Fruit fly (Drosophila melanogaster) whole organism, embryonic: ENCODE data around the gene CG11030.

Source experiments
- Antp ChIP-seq: fragments of 200-800 bp; sonication (Bioruptor generic); optimal IDR thresholded peaks from 3 replicates; lab custom pipeline; 2016; ENCODE audit warnings: missing biosample characterization, missing genetic modification characterization
- Asciz ChIP-seq: fragments of 200-800 bp; sonication (Bioruptor generic); optimal IDR thresholded peaks from 2 replicates; lab custom pipeline; 2017; ENCODE audit warnings: missing biosample characterization, mild to moderate bottlenecking, missing genetic modification characterization, missing genetic modification reagents
- CG10147 ChIP-seq: fragments of 200-800 bp; sonication (Bioruptor generic); optimal IDR thresholded peaks from 2 replicates; lab custom pipeline; 2019; ENCODE audit warnings: missing biosample characterization, mild to moderate bottlenecking, missing genetic modification characterization, moderate library complexity
- CG10321 ChIP-seq: fragments of 200-800 bp; sonication (Bioruptor generic); IDR thresholded peaks from 2 replicates; pipeline ENCODE4 v1.3.6; 2022; ENCODE audit warnings: missing biosample characterization, missing genetic modification characterization
- CG10366 ChIP-seq: fragments of 200-800 bp; sonication (Bioruptor generic); IDR thresholded peaks from 2 replicates; pipeline ENCODE4 v1.3.6; 2022; ENCODE audit warnings: missing biosample characterization, missing genetic modification characterization
- CG1233 ChIP-seq: fragments of 200-800 bp; sonication (Bioruptor generic); optimal IDR thresholded peaks from 4 replicates; lab custom pipeline; 2018; ENCODE audit warnings: missing biosample characterization, mild to moderate bottlenecking, missing genetic modification characterization
- CG12744 ChIP-seq: fragments of 200-800 bp; sonication (Bioruptor generic); optimal IDR thresholded peaks from 2 replicates; lab custom pipeline; 2016; ENCODE audit warnings: missing biosample characterization, missing genetic modification characterization
- CG13296 ChIP-seq: fragments of 200-800 bp; sonication (Bioruptor generic); optimal IDR thresholded peaks from 3 replicates; lab custom pipeline; 2018; ENCODE audit warnings: missing biosample characterization, mild to moderate bottlenecking, missing genetic modification characterization
- CG15269 ChIP-seq: fragments of 200-800 bp; sonication (Bioruptor generic); optimal IDR thresholded peaks from 2 replicates; lab custom pipeline; 2018; ENCODE audit warnings: missing biosample characterization, mild to moderate bottlenecking, missing genetic modification characterization, moderate library complexity
- CG15514 ChIP-seq: fragments of 200-800 bp; sonication (Bioruptor generic); optimal IDR thresholded peaks from 3 replicates; lab custom pipeline; 2017; ENCODE audit warnings: missing biosample characterization, missing genetic modification characterization, mild to moderate bottlenecking, moderate library complexity, missing genetic modification reagents
- CG1647 ChIP-seq: fragments of 200-800 bp; sonication (Bioruptor generic); optimal IDR thresholded peaks from 3 replicates; lab custom pipeline; 2016; ENCODE audit warnings: missing biosample characterization, missing genetic modification characterization
- CG2199 ChIP-seq: fragments of 200-800 bp; sonication (Bioruptor generic); IDR thresholded peaks from 3 replicates; pipeline ENCODE4 v1.3.6; 2022; ENCODE audit warnings: missing biosample characterization, missing genetic modification characterization
- CG7928 ChIP-seq: fragments of 200-800 bp; sonication (Bioruptor generic); optimal IDR thresholded peaks from 2 replicates; lab custom pipeline; 2017; ENCODE audit warnings: missing biosample characterization, mild to moderate bottlenecking, missing genetic modification characterization
- CG8290 ChIP-seq, 3 experiments: fragments of 200-800 bp; sonication (Bioruptor generic); optimal IDR thresholded peaks; 2 replicates each; lab custom pipeline; 2016 to 2019; ENCODE audit warnings: missing biosample characterization in 3 of 3, missing genetic modification characterization in 3 of 3, mild to moderate bottlenecking in 2 of 3, moderate library complexity in 1 of 3
- CG8944 ChIP-seq: fragments of 200-800 bp; sonication (Bioruptor generic); optimal IDR thresholded peaks from 3 replicates; lab custom pipeline; 2016; ENCODE audit warnings: missing biosample characterization, missing genetic modification characterization
- Dip2 ChIP-seq: fragments of 200-800 bp; sonication (Bioruptor generic); IDR thresholded peaks from 2 replicates; pipeline ENCODE4 v1.3.6; 2022; ENCODE audit warnings: missing biosample characterization, missing genetic modification characterization
- Fer1 ChIP-seq: fragments of 200-800 bp; sonication (Bioruptor generic); optimal IDR thresholded peaks from 2 replicates; lab custom pipeline; 2017; ENCODE audit warnings: missing biosample characterization, mild to moderate bottlenecking, missing genetic modification characterization
- Fer3 ChIP-seq: fragments of 200-800 bp; sonication (Bioruptor generic); optimal IDR thresholded peaks from 2 replicates; lab custom pipeline; 2018; ENCODE audit warnings: missing biosample characterization, mild to moderate bottlenecking, missing genetic modification characterization, moderate library complexity
- Hmr ChIP-seq: fragments of 200-800 bp; sonication (Bioruptor generic); optimal IDR thresholded peaks from 3 replicates; lab custom pipeline; 2017; ENCODE audit warnings: mild to moderate bottlenecking, missing biosample characterization, missing genetic modification reagents, missing genetic modification characterization
- Lhr ChIP-seq: fragments of 200-800 bp; sonication (Bioruptor generic); optimal IDR thresholded peaks from 3 replicates; lab custom pipeline; 2017; ENCODE audit warnings: mild to moderate bottlenecking, missing biosample characterization, missing genetic modification reagents, missing genetic modification characterization
- Mad ChIP-seq: fragments of 200-800 bp; sonication (Bioruptor generic); optimal IDR thresholded peaks from 2 replicates; lab custom pipeline; 2016; ENCODE audit warnings: missing biosample characterization, missing genetic modification characterization
- ab ChIP-seq: fragments of 200-800 bp; sonication (Bioruptor generic); optimal IDR thresholded peaks from 2 replicates; lab custom pipeline; 2016; ENCODE audit warnings: missing biosample characterization, missing genetic modification characterization
- bigmax ChIP-seq: fragments of 200-800 bp; sonication (Bioruptor generic); optimal IDR thresholded peaks from 2 replicates; lab custom pipeline; 2018; ENCODE audit warnings: missing biosample characterization, mild to moderate bottlenecking, missing genetic modification characterization
- crc ChIP-seq: fragments of 200-800 bp; sonication (Bioruptor generic); optimal IDR thresholded peaks from 2 replicates; lab custom pipeline; 2016; ENCODE audit warnings: missing biosample characterization, missing genetic modification characterization
- cwo ChIP-seq: fragments of 200-800 bp; sonication (Bioruptor generic); optimal IDR thresholded peaks from 3 replicates; lab custom pipeline; 2017; ENCODE audit warnings: missing biosample characterization, missing genetic modification characterization, mild to moderate bottlenecking, moderate library complexity, missing genetic modification reagents
- dpn ChIP-seq, 2 experiments: fragments of 200-800 bp; sonication (Bioruptor generic); optimal IDR thresholded peaks; 3 replicates each; lab custom pipeline; 2016; ENCODE audit warnings: missing biosample characterization in 2 of 2, missing genetic modification characterization in 2 of 2
- dysf ChIP-seq: fragments of 200-800 bp; sonication (Bioruptor generic); IDR thresholded peaks from 3 replicates; pipeline ENCODE4 v1.3.6; 2022; ENCODE audit warnings: missing biosample characterization, missing genetic modification characterization
- ems ChIP-seq: fragments of 200-800 bp; sonication (Bioruptor generic); optimal IDR thresholded peaks from 3 replicates; lab custom pipeline; 2016; ENCODE audit warnings: missing biosample characterization, missing genetic modification characterization
- exex ChIP-seq: fragments of 200-800 bp; sonication (Bioruptor generic); optimal IDR thresholded peaks from 4 replicates; lab custom pipeline; 2018; ENCODE audit warnings: missing biosample characterization, mild to moderate bottlenecking, missing genetic modification characterization, moderate library complexity
- ftz-f1 ChIP-seq: fragments of 200-800 bp; sonication (Bioruptor generic); optimal IDR thresholded peaks from 2 replicates; lab custom pipeline; 2016; ENCODE audit warnings: missing biosample characterization, missing genetic modification characterization
- gcm ChIP-seq: fragments of 200-800 bp; sonication (Bioruptor generic); optimal IDR thresholded peaks from 2 replicates; lab custom pipeline; 2019; ENCODE audit warnings: missing biosample characterization, mild to moderate bottlenecking, missing genetic modification characterization, moderate library complexity
- gfzf ChIP-seq: fragments of 200-800 bp; sonication (Bioruptor generic); optimal IDR thresholded peaks from 2 replicates; lab custom pipeline; 2016; ENCODE audit warnings: missing biosample characterization, mild to moderate bottlenecking, missing genetic modification characterization, moderate library complexity
- grau ChIP-seq: fragments of 200-800 bp; optimal IDR thresholded peaks from 3 replicates; lab custom pipeline; 2019; ENCODE audit warnings: missing biosample characterization, mild to moderate bottlenecking, missing genetic modification characterization, moderate library complexity
- hkb ChIP-seq, 2 experiments: fragments of 200-800 bp in 1 of 2; fragments of >200 bp in 1 of 2; sonication (Bioruptor generic) in 1 of 2; IDR thresholded peaks in 1 of 2; optimal IDR thresholded peaks in 1 of 2; 2 replicates each; pipeline versions ENCODE4 v1.3.6 to Lab custom; 2017 to 2022; ENCODE audit warnings: missing biosample characterization in 1 of 2, missing genetic modification characterization in 1 of 2
- lilli ChIP-seq: fragments of 200-800 bp; sonication (Bioruptor generic); optimal IDR thresholded peaks from 3 replicates; lab custom pipeline; 2016; ENCODE audit warnings: missing biosample characterization, missing genetic modification characterization
- lmd ChIP-seq: fragments of 200-800 bp; sonication (Bioruptor generic); IDR thresholded peaks from 2 replicates; pipeline ENCODE4 v1.3.6; 2022; ENCODE audit warnings: missing biosample characterization, missing genetic modification characterization
- mam ChIP-seq: fragments of 200-800 bp; sonication (Bioruptor generic); optimal IDR thresholded peaks from 3 replicates; lab custom pipeline; 2016; ENCODE audit warnings: missing biosample characterization, missing genetic modification characterization
- pb ChIP-seq: fragments of 200-800 bp; sonication (Bioruptor generic); optimal IDR thresholded peaks from 3 replicates; lab custom pipeline; 2016; ENCODE audit warnings: missing biosample characterization, missing genetic modification characterization
- ranshi ChIP-seq: fragments of 200-800 bp; sonication (Bioruptor generic); IDR thresholded peaks from 2 replicates; pipeline ENCODE4 v1.3.6; 2022; ENCODE audit warnings: missing biosample characterization, missing genetic modification characterization
- sd ChIP-seq: fragments of 200-800 bp; sonication (Bioruptor generic); optimal IDR thresholded peaks from 3 replicates; lab custom pipeline; 2018; ENCODE audit warnings: missing biosample characterization, mild to moderate bottlenecking, missing genetic modification characterization, moderate library complexity
- sens-2 ChIP-seq: fragments of 200-800 bp; sonication (Bioruptor generic); IDR thresholded peaks from 2 replicates; pipeline ENCODE4 v1.3.6; 2022; ENCODE audit warnings: missing biosample characterization, missing genetic modification characterization
- tio ChIP-seq: fragments of 200-800 bp; sonication (Bioruptor generic); optimal IDR thresholded peaks from 2 replicates; lab custom pipeline; 2017; ENCODE audit warnings: missing biosample characterization, missing genetic modification characterization, inconsistent platforms
- trem ChIP-seq: fragments of 200-800 bp; optimal IDR thresholded peaks from 3 replicates; lab custom pipeline; 2019; ENCODE audit warnings: missing biosample characterization, mild to moderate bottlenecking, missing genetic modification characterization, moderate library complexity
- trh ChIP-seq: fragments of 200-800 bp; sonication (Bioruptor generic); optimal IDR thresholded peaks from 2 replicates; lab custom pipeline; 2016; ENCODE audit warnings: missing biosample characterization, missing genetic modification characterization
- zen ChIP-seq: fragments of 200-800 bp; sonication (Bioruptor generic); optimal IDR thresholded peaks from 3 replicates; lab custom pipeline; 2018; ENCODE audit warnings: missing biosample characterization, mild to moderate bottlenecking, missing genetic modification characterization, moderate library complexity

CG11030 gene

DNA sequence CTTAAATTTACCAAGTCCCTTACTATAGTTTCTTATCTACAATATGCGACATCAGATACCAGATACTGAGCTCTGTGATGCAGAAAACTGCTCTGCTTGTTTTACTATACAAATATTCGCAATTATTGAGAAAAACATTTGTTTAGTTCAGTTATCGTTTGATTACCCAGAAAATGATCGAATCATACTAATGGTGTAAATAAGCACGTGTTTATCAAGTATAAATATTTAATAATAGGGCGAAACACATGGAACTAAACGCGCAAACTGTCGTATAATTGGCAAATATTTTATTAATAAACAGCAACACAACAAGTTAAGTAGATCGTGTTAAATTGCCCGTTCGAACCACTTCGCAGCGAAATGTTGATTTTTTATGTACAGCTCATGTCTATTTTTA, 73.5 kb downstream of the CG11030 start (continued):
- peak; percentile 68 for TF ChIP-seq CG1233 (GFP tag; lab: Kevin White, UChicago)
- TF ChIP-seq trh = peak; percentile 47
- TF ChIP-seq lilli = peak; percentile 31
- TF ChIP-seq Fer3 (tag; lab: Kevin White, UChicago) = peak; percentile 75
- TF ChIP-seq CG10147 (GFP tag; lab: Kevin White, UChicago) = peak; percentile 44
- TF ChIP-seq CG12744 (GFP tag; lab: Kevin White, UChicago) = peak; percentile 30
- peak; percentile 51 for TF ChIP-seq grau
- no peak for TF ChIP-seq CG2199
- peak; percentile 38 for TF ChIP-seq sd (tag; lab: Kevin White, UChicago)
- peak; percentile 69 for TF ChIP-seq CG15269
- TF ChIP-seq Dip2 (GFP tag; lab: Robert Waterston, UW) = no peak
- TF ChIP-seq CG13296 = peak; percentile 47
- TF ChIP-seq gcm (GFP tag; lab: Kevin White, UChicago) = no peak
- peak; percentile 25 for TF ChIP-seq tio (GFP tag; lab: Kevin White, UChicago)
- peak; percentile 80 for TF ChIP-seq Hmr (GFP tag; lab: Kevin White, UChicago)
- peak; percentile 11 for TF ChIP-seq Mad (GFP tag; lab: Kevin White, UChicago)

dm6 chr2L:5798629-5799028, 74.2 kb downstream of the CG11030 start:
- no peak for TF ChIP-seq CG10366
- peak; percentile 88 for TF ChIP-seq exex (tag; lab: Kevin White, UChicago)
- TF ChIP-seq sd (tag; lab: Kevin White, UChicago) = peak; percentile 96
- TF ChIP-seq, all 482 proteins: peak for 2

DNA sequence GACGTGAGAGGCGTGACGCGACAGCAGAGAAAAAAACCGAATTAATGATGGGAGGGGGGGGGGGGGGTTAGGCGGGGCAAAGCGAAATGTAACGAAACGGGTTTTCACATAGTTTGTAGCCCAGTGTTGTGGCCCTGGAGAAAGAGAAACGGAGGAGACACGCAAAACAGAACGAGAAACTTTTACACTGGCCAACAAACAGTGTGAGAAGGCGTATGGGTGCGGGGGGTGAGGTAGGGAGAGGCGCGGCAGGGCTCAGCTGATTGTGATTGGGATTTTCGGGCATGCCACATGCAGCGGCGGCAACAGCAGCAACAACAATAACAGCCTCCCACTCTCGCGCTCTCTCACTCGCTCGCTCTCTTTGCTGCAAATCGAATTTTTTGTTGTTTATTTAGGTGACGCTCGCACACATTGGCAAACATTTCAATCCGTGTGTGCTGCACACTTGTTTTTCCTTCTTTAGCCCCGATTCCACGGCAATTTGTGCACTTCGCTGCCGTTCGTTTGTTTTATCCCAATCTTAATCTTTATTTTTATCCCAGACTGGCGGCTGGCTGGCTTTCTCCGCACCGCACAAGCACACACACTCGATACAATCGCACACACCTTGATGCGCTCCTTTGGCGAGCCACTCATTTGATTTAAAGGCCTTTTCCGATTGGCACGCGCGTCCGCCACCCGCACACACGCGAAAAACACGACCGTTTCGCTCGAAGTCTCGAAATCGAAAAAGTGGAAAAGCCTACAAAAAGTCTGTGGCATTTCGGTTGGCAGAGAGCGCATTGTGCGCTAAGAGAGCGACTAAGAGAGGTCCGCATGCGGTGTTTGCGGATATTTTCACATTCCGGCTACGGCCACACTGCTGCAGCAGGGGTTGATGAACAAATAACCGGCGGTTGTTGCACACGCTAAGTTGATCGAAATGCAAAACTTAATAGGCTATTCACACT, 75.3 kb downstream of the CG11030 start, which contains the start of gene CG9171:
Gene CG9171, minus strand, starts transcription at position 819 of the 953 bp plus-strand sequence.
- TF ChIP-seq bigmax (GFP tag; lab: Kevin White, UChicago) = peak; percentile 33
- peak; percentile 29 for TF ChIP-seq Antp (GFP tag; lab: Kevin White, UChicago)
- peak; percentile 37; the same call in 1 of the 2 replicates for TF ChIP-seq sens-2
- TF ChIP-seq Asciz (GFP tag; lab: Kevin White, UChicago) = no peak
- peak; percentile 62 for TF ChIP-seq CG8290 (GFP tag; optimal IDR thresholded peaks at IDR 0.05; lab: Kevin White, UChicago)
- peak in 1 of 2 experiments; percentile 88 for TF ChIP-seq CG8290 (tag; optimal IDR thresholded peaks at IDR 0.05; lab: Kevin White, UChicago)
- TF ChIP-seq gfzf (GFP tag; lab: Kevin White, UChicago) = peak; percentile 95
- peak; percentile 15 for TF ChIP-seq pb
- TF ChIP-seq CG1647 (GFP tag; lab: Kevin White, UChicago) = no peak
- peak; percentile 30 for TF ChIP-seq zen (tag; lab: Kevin White, UChicago)
- TF ChIP-seq CG15514 (GFP tag; lab: Kevin White, UChicago) = peak; percentile 91
- TF ChIP-seq ems (GFP tag; lab: Kevin White, UChicago) = peak; percentile 18
- TF ChIP-seq dysf (GFP tag; lab: Robert Waterston, UW) = peak; percentile 53; the same call in 2 of the 3 replicates
- TF ChIP-seq ranshi (GFP tag; lab: Robert Waterston, UW) = 0 out of 2 replicates have a peak, but pooled peaks have one; percentile 29
- peak; percentile 71 for TF ChIP-seq trem (tag; lab: Kevin White, UChicago)
- TF ChIP-seq Fer1 = peak; percentile 41
- peak; percentile 8 for TF ChIP-seq mam (GFP tag; lab: Kevin White, UChicago)
- TF ChIP-seq CG7928 (GFP tag; lab: Kevin White, UChicago) = peak; percentile 55
- no peak for TF ChIP-seq CG8944
- peak; percentile 6 to 21 for TF ChIP-seq dpn (GFP tag; optimal IDR thresholded peaks at IDR 0.05; lab: Kevin White, UChicago)
- TF ChIP-seq ftz-f1 (GFP tag; lab: Kevin White, UChicago) = peak; percentile 26
- peak; percentile 34; the same call in 1 of the 2 replicates for TF ChIP-seq lmd
- TF ChIP-seq CG10321 (GFP tag; lab: Robert Waterston, UW) = no peak
- TF ChIP-seq ab = no peak
- TF ChIP-seq Lhr (GFP tag; lab: Kevin White, UChicago) = peak; percentile 98
- TF ChIP-seq hkb (optimal IDR thresholded peaks at IDR 0.05; lab: Kevin White, UChicago) = no peak
- peak; percentile 31; the same call in 1 of the 2 replicates for TF ChIP-seq hkb (GFP tag; IDR thresholded peaks at IDR 0.05; lab: Robert Waterston, UW)
- peak; percentile 7 for TF ChIP-seq cwo (GFP tag; lab: Kevin White, UChicago)
- TF ChIP-seq crc (GFP tag; lab: Kevin White, UChicago) = no peak
